Fruit fly (Drosophila melanogaster) whole organism, embryonic: ENCODE data around the gene CG9133.
A peak's percentile ranks its signal among the peaks of the same experiment; 100 is the strongest.

Source experiments
- Blimp-1 ChIP-seq: fragments of 200-800 bp; sonication (Bioruptor generic); optimal IDR thresholded peaks from 3 replicates; lab custom pipeline; 2018; ENCODE audit warnings: missing biosample characterization, missing genetic modification characterization, mild to moderate bottlenecking, moderate library complexity, missing genetic modification reagents
- CG10654 ChIP-seq: fragments of 200-800 bp; sonication (Bioruptor generic); optimal IDR thresholded peaks from 2 replicates; lab custom pipeline; 2016; ENCODE audit warnings: missing biosample characterization, missing genetic modification characterization
- CG11247 ChIP-seq: fragments of 200-800 bp; sonication (Bioruptor generic); IDR thresholded peaks from 2 replicates; pipeline ENCODE4 v1.3.6; 2022; ENCODE audit warnings: missing biosample characterization, missing genetic modification characterization
- CG12391 ChIP-seq: fragments of 200-800 bp; sonication (Bioruptor generic); optimal IDR thresholded peaks from 3 replicates; lab custom pipeline; 2018; ENCODE audit warnings: missing biosample characterization, mild to moderate bottlenecking, missing genetic modification characterization, moderate library complexity
- CG14710 ChIP-seq: fragments of 200-800 bp; sonication (Bioruptor generic); optimal IDR thresholded peaks from 3 replicates; lab custom pipeline; 2019; ENCODE audit warnings: missing biosample characterization, mild to moderate bottlenecking, missing genetic modification characterization, moderate library complexity
- CG16779 ChIP-seq: fragments of 200-800 bp; sonication (Bioruptor generic); IDR thresholded peaks from 2 replicates; pipeline ENCODE4 v1.3.6; 2022; ENCODE audit warnings: missing biosample characterization, missing genetic modification characterization
- CG17359 ChIP-seq: fragments of 200-800 bp; sonication (Bioruptor generic); optimal IDR thresholded peaks from 3 replicates; lab custom pipeline; 2018; ENCODE audit warnings: missing biosample characterization, mild to moderate bottlenecking, missing genetic modification characterization, moderate library complexity
- CG1792 ChIP-seq: fragments of 200-800 bp; sonication (Bioruptor generic); optimal IDR thresholded peaks from 2 replicates; lab custom pipeline; 2016; ENCODE audit warnings: missing biosample characterization, missing genetic modification characterization
- CG1832 ChIP-seq: fragments of 200-800 bp; sonication (Bioruptor generic); optimal IDR thresholded peaks from 2 replicates; lab custom pipeline; 2017; ENCODE audit warnings: missing biosample characterization, mild to moderate bottlenecking, missing genetic modification characterization, inconsistent platforms
- CG2116 ChIP-seq: fragments of 200-800 bp; sonication (Bioruptor generic); optimal IDR thresholded peaks from 3 replicates; lab custom pipeline; 2018; ENCODE audit warnings: missing biosample characterization, mild to moderate bottlenecking, missing genetic modification characterization
- CG31365 ChIP-seq: fragments of 200-800 bp; sonication (Bioruptor generic); optimal IDR thresholded peaks from 2 replicates; lab custom pipeline; 2018; ENCODE audit warnings: missing biosample characterization, mild to moderate bottlenecking, missing genetic modification characterization
- CG3163 ChIP-seq: fragments of 200-800 bp; sonication (Bioruptor generic); optimal IDR thresholded peaks from 3 replicates; lab custom pipeline; 2016; ENCODE audit warnings: missing biosample characterization, missing genetic modification characterization
- CG33213 ChIP-seq: fragments of 200-800 bp; sonication (Bioruptor generic); optimal IDR thresholded peaks from 3 replicates; lab custom pipeline; 2016; ENCODE audit warnings: missing biosample characterization, missing genetic modification characterization
- CG42726 ChIP-seq: fragments of 200-800 bp; sonication (Bioruptor generic); IDR thresholded peaks from 2 replicates; pipeline ENCODE4 v1.3.6; 2022; ENCODE audit warnings: missing biosample characterization, missing genetic modification characterization; ENCODE audit not compliant: partially characterized antibody
- CG4360 ChIP-seq: fragments of 200-800 bp; sonication (Bioruptor generic); IDR thresholded peaks from 2 replicates; pipeline ENCODE4 v1.3.6; 2022; ENCODE audit warnings: missing biosample characterization, missing genetic modification characterization
- CG7745 ChIP-seq: fragments of 200-800 bp; sonication (Bioruptor generic); optimal IDR thresholded peaks from 2 replicates; lab custom pipeline; 2018; ENCODE audit warnings: missing biosample characterization, mild to moderate bottlenecking, missing genetic modification characterization, moderate library complexity
- CG8359 ChIP-seq: fragments of 200-800 bp; sonication (Bioruptor generic); optimal IDR thresholded peaks from 2 replicates; lab custom pipeline; 2017; ENCODE audit warnings: missing biosample characterization, mild to moderate bottlenecking, missing genetic modification characterization, borderline replicate concordance
- CG8765 ChIP-seq: fragments of 200-800 bp; sonication (Bioruptor generic); IDR thresholded peaks from 2 replicates; pipeline ENCODE4 v1.3.6; 2022; ENCODE audit warnings: missing biosample characterization, missing genetic modification characterization
- CG9215 ChIP-seq: fragments of 200-800 bp; sonication (Bioruptor generic); IDR thresholded peaks from 2 replicates; pipeline ENCODE4 v1.3.6; 2022; ENCODE audit warnings: missing biosample characterization, missing genetic modification characterization
- CG9817 ChIP-seq: fragments of 200-800 bp; sonication (Bioruptor generic); optimal IDR thresholded peaks from 2 replicates; lab custom pipeline; 2018; ENCODE audit warnings: missing biosample characterization, mild to moderate bottlenecking, missing genetic modification characterization, moderate library complexity
- CoRest ChIP-seq: fragments of 200-800 bp; sonication (Bioruptor generic); optimal IDR thresholded peaks from 3 replicates; lab custom pipeline; 2018; ENCODE audit warnings: missing biosample characterization, mild to moderate bottlenecking, missing genetic modification characterization, moderate library complexity
- D ChIP-seq, 2 experiments: fragments of 200-800 bp in 1 of 2; fragments of >200 bp in 1 of 2; sonication (Bioruptor generic) in 1 of 2; optimal IDR thresholded peaks; 2 replicates in 1 of 2; 3 replicates in 1 of 2; lab custom pipeline; 2017; ENCODE audit warnings: mild to moderate bottlenecking in 1 of 2, missing biosample characterization in 1 of 2, missing genetic modification characterization in 1 of 2, missing genetic modification reagents in 1 of 2
- Deaf1 ChIP-seq: fragments of 200-800 bp; optimal IDR thresholded peaks from 3 replicates; lab custom pipeline; 2019; ENCODE audit warnings: missing biosample characterization, mild to moderate bottlenecking, missing genetic modification characterization, moderate library complexity
- Dek ChIP-seq: fragments of 200-800 bp; sonication (Bioruptor generic); optimal IDR thresholded peaks from 3 replicates; lab custom pipeline; 2019; ENCODE audit warnings: missing biosample characterization, mild to moderate bottlenecking, missing genetic modification characterization, moderate library complexity
- E2f2 ChIP-seq: fragments of 200-800 bp; sonication (Bioruptor generic); IDR thresholded peaks from 2 replicates; pipeline ENCODE4 v1.3.6; 2022; ENCODE audit warnings: missing biosample characterization, missing genetic modification characterization
- ERR ChIP-seq: fragments of 200-800 bp; sonication (Bioruptor generic); optimal IDR thresholded peaks from 2 replicates; lab custom pipeline; 2016; ENCODE audit warnings: missing biosample characterization, missing genetic modification characterization
- HLH3B ChIP-seq: fragments of 200-800 bp; sonication (Bioruptor generic); IDR thresholded peaks from 2 replicates; pipeline ENCODE4 v1.3.6; 2022; ENCODE audit warnings: missing biosample characterization, missing genetic modification characterization
- HmgD ChIP-seq: fragments of 200-800 bp; sonication (Bioruptor generic); optimal IDR thresholded peaks from 3 replicates; lab custom pipeline; 2016; ENCODE audit warnings: missing biosample characterization, missing genetic modification characterization
- MTF-1 ChIP-seq: fragments of 200-800 bp; sonication (Bioruptor generic); optimal IDR thresholded peaks from 2 replicates; lab custom pipeline; 2018; ENCODE audit warnings: missing biosample characterization, mild to moderate bottlenecking, missing genetic modification characterization, borderline replicate concordance
- Mad ChIP-seq: fragments of 200-800 bp; sonication (Bioruptor generic); optimal IDR thresholded peaks from 2 replicates; lab custom pipeline; 2016; ENCODE audit warnings: missing biosample characterization, missing genetic modification characterization
- Med ChIP-seq: fragments of 200-800 bp; sonication (Bioruptor generic); peaks from one replicate; lab custom pipeline; 2016; ENCODE audit warnings: missing biosample characterization, missing genetic modification characterization, mild to moderate bottlenecking, inconsistent platforms, moderate library complexity
- Myb ChIP-seq: fragments of 200-800 bp; sonication (Bioruptor generic); optimal IDR thresholded peaks from 2 replicates; lab custom pipeline; 2016; ENCODE audit warnings: missing biosample characterization, missing genetic modification characterization
- NC2α ChIP-seq: fragments of 200-800 bp; sonication (Bioruptor generic); optimal IDR thresholded peaks from 2 replicates; lab custom pipeline; 2016; ENCODE audit warnings: missing biosample characterization, missing genetic modification characterization
- Nf-YC ChIP-seq: fragments of 200-800 bp; optimal IDR thresholded peaks from 3 replicates; lab custom pipeline; 2019; ENCODE audit warnings: missing biosample characterization, mild to moderate bottlenecking, missing genetic modification characterization, moderate library complexity
- Opbp ChIP-seq: fragments of 200-800 bp; sonication (Bioruptor generic); IDR thresholded peaks from 3 replicates; pipeline ENCODE4 v1.3.6; 2022; ENCODE audit warnings: missing biosample characterization, missing genetic modification characterization; ENCODE audit not compliant: partially characterized antibody
- Ptx1 ChIP-seq: fragments of 200-800 bp; sonication (Bioruptor generic); IDR thresholded peaks from 2 replicates; pipeline ENCODE4 v1.3.6; 2022; ENCODE audit warnings: missing biosample characterization, missing genetic modification characterization
- Sox102F ChIP-seq: fragments of 200-800 bp; sonication (Bioruptor generic); optimal IDR thresholded peaks from 2 replicates; lab custom pipeline; 2018; ENCODE audit warnings: missing biosample characterization, mild to moderate bottlenecking, missing genetic modification characterization, moderate library complexity
- TFAM ChIP-seq: fragments of 200-800 bp; sonication (Bioruptor generic); optimal IDR thresholded peaks from 2 replicates; lab custom pipeline; 2017; ENCODE audit warnings: missing biosample characterization, missing genetic modification characterization, inconsistent platforms
- ab ChIP-seq: fragments of 200-800 bp; sonication (Bioruptor generic); optimal IDR thresholded peaks from 2 replicates; lab custom pipeline; 2016; ENCODE audit warnings: missing biosample characterization, missing genetic modification characterization
- amos ChIP-seq: fragments of 200-800 bp; sonication (Bioruptor generic); IDR thresholded peaks from 2 replicates; pipeline ENCODE4 v1.3.6; 2022; ENCODE audit warnings: missing biosample characterization, missing genetic modification characterization; ENCODE audit not compliant: partially characterized antibody
- ara ChIP-seq: fragments of 200-800 bp; sonication (Bioruptor generic); IDR thresholded peaks from 2 replicates; pipeline ENCODE4 v1.3.6; 2022; ENCODE audit warnings: missing biosample characterization, missing genetic modification characterization
- bsh ChIP-seq, 2 experiments: fragments of 200-800 bp; sonication (Bioruptor generic); optimal IDR thresholded peaks; 2 replicates each; lab custom pipeline; 2017 to 2018; ENCODE audit warnings: mild to moderate bottlenecking in 2 of 2, missing biosample characterization in 2 of 2, missing genetic modification characterization in 2 of 2, moderate library complexity in 1 of 2
- ci ChIP-seq: fragments of 200-800 bp; sonication (Bioruptor generic); IDR thresholded peaks from 3 replicates; pipeline ENCODE4 v1.3.6; 2022; ENCODE audit warnings: missing biosample characterization, missing genetic modification characterization
- ewg ChIP-seq: fragments of 200-800 bp; sonication (Bioruptor generic); optimal IDR thresholded peaks from 3 replicates; lab custom pipeline; 2017; ENCODE audit warnings: mild to moderate bottlenecking, missing biosample characterization, missing genetic modification reagents, missing genetic modification characterization
- lilli ChIP-seq: fragments of 200-800 bp; sonication (Bioruptor generic); optimal IDR thresholded peaks from 3 replicates; lab custom pipeline; 2016; ENCODE audit warnings: missing biosample characterization, missing genetic modification characterization
- p53 ChIP-seq: fragments of 200-800 bp; sonication (Bioruptor generic); optimal IDR thresholded peaks from 2 replicates; lab custom pipeline; 2016; ENCODE audit warnings: missing biosample characterization, missing genetic modification characterization
- pzg ChIP-seq: fragments of 200-800 bp; sonication (Bioruptor generic); optimal IDR thresholded peaks from 3 replicates; lab custom pipeline; 2018; ENCODE audit warnings: missing biosample characterization, mild to moderate bottlenecking, missing genetic modification characterization, moderate library complexity
- slou ChIP-seq: fragments of 200-800 bp; sonication (Bioruptor generic); optimal IDR thresholded peaks from 3 replicates; lab custom pipeline; 2016; ENCODE audit warnings: missing biosample characterization, missing genetic modification characterization
- sug ChIP-seq: fragments of 200-800 bp; optimal IDR thresholded peaks from 2 replicates; lab custom pipeline; 2019; ENCODE audit warnings: missing biosample characterization, mild to moderate bottlenecking, missing genetic modification characterization, moderate library complexity
- unpg ChIP-seq: fragments of 200-800 bp; sonication (Bioruptor generic); optimal IDR thresholded peaks from 3 replicates; lab custom pipeline; 2018; ENCODE audit warnings: missing biosample characterization, mild to moderate bottlenecking, missing genetic modification characterization, moderate library complexity
- vvl ChIP-seq: fragments of 200-800 bp; sonication (Bioruptor generic); IDR thresholded peaks from 2 replicates; pipeline ENCODE4 v1.3.6; 2022; ENCODE audit warnings: missing biosample characterization, missing genetic modification characterization

CG9133 gene

dm6 chr3L:1275767-1276166 is 24.0 kb downstream of the CG9133 start, which contains the start of gene CG32333 (continued):
- TF ChIP-seq CG16779 (0 out of 2 replicates have a peak, but pooled peaks have one; percentile 16), Opbp (no peak), CG8765 (GFP tag; lab: Robert Waterston, UW) (no peak), Deaf1 (tag; lab: Kevin White, UChicago) (peak; percentile 91), Myb (GFP tag; lab: Kevin White, UChicago) (no peak), Dek (no peak), CG9817 (tag; lab: Kevin White, UChicago) (no peak), E2f2 (GFP tag; lab: Robert Waterston, UW) (no peak), Sox102F (GFP tag; lab: Kevin White, UChicago) (no peak), CG1792 (GFP tag; lab: Kevin White, UChicago) (no peak), HLH3B (no peak), CG3163 (GFP tag; lab: Kevin White, UChicago) (peak; percentile 71), ci (no peak), Blimp-1 (GFP tag; lab: Kevin White, UChicago) (no peak), amos (GFP tag; lab: Robert Waterston, UW) (no peak), CG10654 (GFP tag; lab: Kevin White, UChicago) (no peak), Mad (GFP tag; lab: Kevin White, UChicago) (no peak), bsh (GFP tag; optimal IDR thresholded peaks at IDR 0.05; lab: Kevin White, UChicago) (no peak), CG42726 (GFP tag; lab: Robert Waterston, UW) (peak; percentile 45; the same call in 1 of the 2 replicates), sug (no peak), D (optimal IDR thresholded peaks at IDR 0.05; lab: Kevin White, UChicago) (no peak), D (GFP tag; optimal IDR thresholded peaks at IDR 0.05; lab: Kevin White, UChicago) (no peak), ERR (GFP tag; lab: Kevin White, UChicago) (no peak), CG9215 (GFP tag; lab: Robert Waterston, UW) (no peak), ewg (GFP tag; lab: Kevin White, UChicago) (peak; percentile 53), Med (GFP tag; lab: Kevin White, UChicago) (peak; percentile 67), CG11247 (GFP tag; lab: Robert Waterston, UW) (no peak), CG4360 (GFP tag; lab: Robert Waterston, UW) (no peak), slou (no peak), MTF-1 (no peak), CG7745 (tag; lab: Kevin White, UChicago) (no peak), CG2116 (GFP tag; lab: Kevin White, UChicago) (no peak), CG14710 (tag; lab: Kevin White, UChicago) (no peak), ab (GFP tag; lab: Kevin White, UChicago) (no peak), Ptx1 (GFP tag; lab: Robert Waterston, UW) (no peak), CG31365 (tag; lab: Kevin White, UChicago) (no peak), lilli (GFP tag; lab: Kevin White, UChicago) (no peak), CG33213 (GFP tag; lab: Kevin White, UChicago) (no peak), CG8359 (GFP tag; lab: Kevin White, UChicago) (no peak), p53 (GFP tag; lab: Kevin White, UChicago) (no peak), vvl (GFP tag; lab: Robert Waterston, UW) (no peak), CG17359 (tag; lab: Kevin White, UChicago) (no peak), CG1832 (GFP tag; lab: Kevin White, UChicago) (no peak), Nf-YC (tag; lab: Kevin White, UChicago) (no peak), pzg (no peak), TFAM (GFP tag; lab: Kevin White, UChicago) (no peak), CoRest (no peak), ara (GFP tag; lab: Robert Waterston, UW) (no peak), HmgD (GFP tag; lab: Kevin White, UChicago) (no peak), CG12391 (tag; lab: Kevin White, UChicago) (no peak), NC2α (GFP tag; lab: Kevin White, UChicago) (no peak), unpg (GFP tag; lab: Kevin White, UChicago) (no peak)
